Fruit fly (Drosophila melanogaster) whole organism, pupa: Measurements from ENCODE around the gene CG42505.
A peak's percentile ranks its signal among the peaks of the same experiment; 100 is the strongest.

ENCODE experiments used
- CG10348 ChIP-seq: fragments of 200-800 bp; sonication (Bioruptor generic); IDR thresholded peaks from 2 replicates; pipeline ENCODE4 v1.3.6; 2022; ENCODE audit warnings: missing biosample characterization, missing genetic modification characterization
- CG12605 ChIP-seq: fragments of 200-800 bp; sonication (Bioruptor generic); IDR thresholded peaks from 2 replicates; pipeline ENCODE4 v1.3.6; 2022; ENCODE audit warnings: missing biosample characterization, missing genetic modification characterization
- CG13204 ChIP-seq: fragments of 200-800 bp; sonication (Bioruptor generic); optimal IDR thresholded peaks from 2 replicates; lab custom pipeline; 2018; ENCODE audit warnings: missing biosample characterization, mild to moderate bottlenecking, missing genetic modification characterization, moderate library complexity
- CG14655 ChIP-seq: fragments of 200-800 bp; sonication (Bioruptor generic); optimal IDR thresholded peaks from 3 replicates; lab custom pipeline; 2017; ENCODE audit warnings: mild to moderate bottlenecking, missing biosample characterization, missing genetic modification reagents, missing genetic modification characterization
- CG15710 ChIP-seq: fragments of 200-800 bp; sonication (Bioruptor generic); optimal IDR thresholded peaks from 2 replicates; lab custom pipeline; 2018; ENCODE audit warnings: missing biosample characterization, mild to moderate bottlenecking, missing genetic modification characterization, moderate library complexity
- CG17806 ChIP-seq: fragments of 200-800 bp; sonication (Bioruptor generic); optimal IDR thresholded peaks from 2 replicates; lab custom pipeline; 2018; ENCODE audit warnings: missing biosample characterization, mild to moderate bottlenecking, missing genetic modification characterization, moderate library complexity
- CG32121 ChIP-seq: fragments of 200-800 bp; sonication (Bioruptor generic); IDR thresholded peaks from 2 replicates; pipeline ENCODE4 v1.3.6; 2022; ENCODE audit warnings: missing biosample characterization, missing genetic modification characterization
- CG34367 ChIP-seq: fragments of 200-800 bp; sonication (Bioruptor generic); optimal IDR thresholded peaks from 2 replicates; lab custom pipeline; 2018; ENCODE audit warnings: missing biosample characterization, mild to moderate bottlenecking, missing genetic modification characterization
- CG4496 ChIP-seq: fragments of 200-800 bp; sonication (Bioruptor generic); IDR thresholded peaks from 3 replicates; pipeline ENCODE4 v1.3.6; 2022; ENCODE audit warnings: missing biosample characterization, missing genetic modification characterization
- CG8159 ChIP-seq: fragments of 200-800 bp; sonication (Bioruptor generic); optimal IDR thresholded peaks from 3 replicates; lab custom pipeline; 2018; ENCODE audit warnings: missing biosample characterization, mild to moderate bottlenecking, missing genetic modification characterization, moderate library complexity
- CG8301 ChIP-seq: fragments of 200-800 bp; sonication (Bioruptor generic); optimal IDR thresholded peaks from 2 replicates; lab custom pipeline; 2018; ENCODE audit warnings: missing biosample characterization, mild to moderate bottlenecking, missing genetic modification characterization
- CG9948 ChIP-seq: fragments of 200-800 bp; sonication (Bioruptor generic); optimal IDR thresholded peaks from 2 replicates; lab custom pipeline; 2018; ENCODE audit warnings: missing biosample characterization, mild to moderate bottlenecking, missing genetic modification characterization, moderate library complexity
- D1 ChIP-seq: fragments of 200-800 bp; sonication (Bioruptor generic); optimal IDR thresholded peaks from 2 replicates; lab custom pipeline; 2018; ENCODE audit warnings: missing biosample characterization, mild to moderate bottlenecking, missing genetic modification characterization, moderate library complexity
- EcR ChIP-seq: fragments of 200-800 bp; sonication (Bioruptor generic); optimal IDR thresholded peaks from 3 replicates; lab custom pipeline; 2019; ENCODE audit warnings: missing biosample characterization, missing genetic modification characterization, mild to moderate bottlenecking, moderate library complexity, missing genetic modification reagents
- Ets98B ChIP-seq: fragments of 200-800 bp; sonication (Bioruptor generic); IDR thresholded peaks from 2 replicates; pipeline ENCODE4 v1.3.6; 2022; ENCODE audit warnings: missing biosample characterization, missing genetic modification characterization
- Pif1A ChIP-seq: fragments of 200-800 bp; sonication (Bioruptor generic); optimal IDR thresholded peaks from 3 replicates; lab custom pipeline; 2016; ENCODE audit warnings: missing biosample characterization, missing genetic modification characterization
- Pif1B ChIP-seq: fragments of 200-800 bp; sonication (Bioruptor generic); optimal IDR thresholded peaks from 3 replicates; lab custom pipeline; 2016; ENCODE audit warnings: missing biosample characterization, missing genetic modification characterization
- Snoo ChIP-seq: fragments of 200-800 bp; sonication (Bioruptor generic); optimal IDR thresholded peaks from 3 replicates; lab custom pipeline; 2017; ENCODE audit warnings: missing biosample characterization, mild to moderate bottlenecking, missing genetic modification characterization, inconsistent platforms
- fd96Ca ChIP-seq: fragments of 200-800 bp; sonication (Bioruptor generic); IDR thresholded peaks from 3 replicates; pipeline ENCODE4 v1.3.6; 2022; ENCODE audit warnings: missing biosample characterization, missing genetic modification characterization
- gl ChIP-seq: fragments of 200-800 bp; sonication (Bioruptor generic); optimal IDR thresholded peaks from 2 replicates; lab custom pipeline; 2018; ENCODE audit warnings: missing biosample characterization, mild to moderate bottlenecking, missing genetic modification characterization
- rn ChIP-seq: fragments of 200-800 bp; sonication (Bioruptor generic); IDR thresholded peaks from 2 replicates; pipeline ENCODE4 v1.3.6; 2022; ENCODE audit warnings: missing biosample characterization, missing genetic modification characterization

Gene CG42505

DNA sequence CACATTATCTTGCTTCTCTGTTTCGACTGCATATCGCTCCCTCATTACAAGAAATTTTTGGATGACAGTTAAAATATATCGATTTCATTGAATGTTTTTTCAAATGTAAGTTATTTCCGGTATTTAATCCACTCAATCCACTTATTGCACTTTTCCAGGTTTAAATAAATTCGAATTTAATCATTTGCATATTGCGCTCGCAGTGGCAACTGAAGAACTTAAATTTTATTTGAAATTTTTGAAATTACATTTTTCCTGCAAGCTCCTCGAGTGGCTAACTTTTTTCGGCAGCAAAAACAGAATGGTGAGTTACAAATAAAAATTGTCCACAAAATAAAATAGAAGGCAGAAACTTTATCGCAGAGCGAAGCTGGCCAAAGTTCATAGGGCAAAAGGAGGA lies at the start of gene CG42505, which contains the start of the genes CG31358 and CG42504:
Gene CG42505 (minus strand): TSS at position 101 of the 400 bp plus-strand sequence.
Gene CG31358 (minus strand): TSS at position 101 of the 400 bp plus-strand sequence.
Gene CG42504 (minus strand): TSS at position 101 of the 400 bp plus-strand sequence.
- TF ChIP-seq CG14655 (GFP tag; lab: Kevin White, UChicago) = no peak
- no peak for TF ChIP-seq CG15710 (tag; lab: Kevin White, UChicago)
- TF ChIP-seq CG10348 (GFP tag; lab: Robert Waterston, UW) = no peak
- no peak for TF ChIP-seq rn (GFP tag; lab: Robert Waterston, UW)
- no peak for TF ChIP-seq Snoo
- no peak for TF ChIP-seq D1 (tag; lab: Kevin White, UChicago)
- TF ChIP-seq CG17806 (tag; lab: Kevin White, UChicago) = no peak
- TF ChIP-seq CG8159 = no peak
- no peak for TF ChIP-seq CG8301
- TF ChIP-seq fd96Ca (GFP tag; lab: Robert Waterston, UW) = no peak
- TF ChIP-seq Pif1A (GFP tag; lab: Kevin White, UChicago) = no peak
- TF ChIP-seq EcR (GFP tag; lab: Kevin White, UChicago) = no peak

DNA sequence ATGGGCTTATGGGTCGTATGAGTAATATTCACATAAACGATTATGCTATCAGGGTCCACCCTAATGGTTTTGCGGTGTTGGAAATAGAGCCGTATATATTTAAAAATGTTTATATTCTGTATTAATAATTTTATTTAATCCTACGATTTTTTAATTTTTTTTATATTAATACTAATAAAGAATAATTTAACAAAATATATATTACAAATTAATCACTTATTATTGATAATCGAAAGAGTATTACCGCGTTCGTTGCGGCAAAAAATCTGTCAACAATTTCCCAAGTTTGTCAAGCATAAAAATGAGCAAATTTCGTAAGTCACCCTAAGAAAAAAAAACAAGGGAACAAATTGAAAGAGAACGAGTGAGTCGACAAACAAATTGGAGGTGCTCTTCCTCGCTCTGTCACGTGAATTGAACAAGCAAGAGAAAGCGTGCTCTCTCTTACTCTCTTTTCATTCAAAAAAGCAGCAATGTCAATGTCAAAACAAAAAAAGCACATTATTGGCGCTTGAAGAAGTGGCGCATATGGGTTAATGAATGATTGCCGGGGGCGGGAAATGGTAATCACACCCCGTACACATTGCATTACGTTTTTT lies 48.9 kb upstream of the CG42505 start:
- TF ChIP-seq Snoo = no peak
- TF ChIP-seq CG8159 = peak; percentile 46

DNA sequence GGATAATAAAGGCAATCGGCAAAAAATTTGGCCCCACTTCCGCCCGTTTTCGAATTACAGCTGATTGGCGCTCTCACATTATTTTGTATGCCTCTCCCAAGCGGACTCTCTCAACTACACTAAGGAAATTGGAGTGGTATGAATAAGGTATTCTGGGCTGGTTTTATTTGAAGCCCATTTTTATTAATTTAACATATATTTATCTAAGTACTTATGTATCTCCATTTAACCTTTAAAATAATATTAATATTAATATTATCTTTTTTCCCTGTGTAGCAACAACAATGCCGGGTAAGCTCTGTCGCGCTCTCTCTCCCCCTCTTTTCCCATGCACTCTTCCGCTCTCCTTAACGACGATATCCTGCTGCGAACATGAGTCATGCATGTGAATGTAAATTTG lies 47.4 kb upstream of the CG42505 start:
- 0 out of 2 replicates have a peak, but pooled peaks have one; percentile 11 for TF ChIP-seq rn (GFP tag; lab: Robert Waterston, UW)
- no peak for TF ChIP-seq EcR (GFP tag; lab: Kevin White, UChicago)
- no peak for TF ChIP-seq CG8301
- TF ChIP-seq Ets98B (GFP tag; lab: Robert Waterston, UW) = peak; percentile 69; the same call in 1 of the 2 replicates
- peak; percentile 45; the same call in 1 of the 2 replicates for TF ChIP-seq CG12605 (GFP tag; lab: Robert Waterston, UW)
- peak; percentile 44 for TF ChIP-seq Pif1A (GFP tag; lab: Kevin White, UChicago)
- TF ChIP-seq CG17806 (tag; lab: Kevin White, UChicago) = no peak
- no peak for TF ChIP-seq Snoo
- no peak for TF ChIP-seq D1 (tag; lab: Kevin White, UChicago)
- peak; percentile 58 for TF ChIP-seq CG34367 (tag; lab: Kevin White, UChicago)
- TF ChIP-seq CG13204 (GFP tag; lab: Kevin White, UChicago) = no peak
- TF ChIP-seq fd96Ca (GFP tag; lab: Robert Waterston, UW) = peak; percentile 61; the same call in 2 of the 3 replicates
- peak; percentile 74 for TF ChIP-seq CG32121
- peak; percentile 70 for TF ChIP-seq CG14655 (GFP tag; lab: Kevin White, UChicago)
- peak; percentile 41 for TF ChIP-seq Pif1B (GFP tag; lab: Kevin White, UChicago)
- TF ChIP-seq CG15710 (tag; lab: Kevin White, UChicago) = peak; percentile 85
- TF ChIP-seq CG4496 (GFP tag; lab: Robert Waterston, UW) = peak; percentile 79
- peak; percentile 76 for TF ChIP-seq CG9948 (tag; lab: Kevin White, UChicago)
- no peak for TF ChIP-seq gl (tag; lab: Kevin White, UChicago)
- peak; percentile 87 for TF ChIP-seq CG8159
- no peak for TF ChIP-seq CG10348 (GFP tag; lab: Robert Waterston, UW)

DNA sequence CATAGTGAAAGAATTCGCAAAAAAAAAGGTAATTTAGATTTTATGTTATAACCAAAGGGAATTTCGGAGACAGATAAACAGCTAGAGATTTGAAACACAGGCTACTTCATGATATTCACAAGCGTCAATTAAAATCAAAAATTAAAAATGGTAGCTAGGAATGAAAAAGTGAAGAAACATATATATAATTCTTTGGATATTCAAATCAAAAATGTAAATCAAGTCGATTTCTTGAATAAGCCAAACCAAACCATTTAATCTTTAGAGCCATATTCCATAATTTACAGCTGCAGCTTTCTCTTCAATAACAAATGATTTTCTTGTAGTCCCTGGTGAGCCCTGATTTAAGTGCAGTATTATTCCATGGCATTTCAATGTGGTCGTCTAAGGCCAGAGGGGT lies 31.3 kb upstream of the CG42505 start, which contains the start of gene CG14740:
Gene CG14740 (minus strand): TSS at position 101 of the 400 bp plus-strand sequence.
- TF ChIP-seq EcR (GFP tag; lab: Kevin White, UChicago) (no peak), rn (GFP tag; lab: Robert Waterston, UW) (no peak), Snoo (no peak), CG13204 (GFP tag; lab: Kevin White, UChicago) (no peak), CG9948 (tag; lab: Kevin White, UChicago) (no peak), CG15710 (tag; lab: Kevin White, UChicago) (no peak), CG10348 (GFP tag; lab: Robert Waterston, UW) (no peak), CG12605 (GFP tag; lab: Robert Waterston, UW) (no peak), CG8159 (no peak), CG14655 (GFP tag; lab: Kevin White, UChicago) (no peak), Ets98B (GFP tag; lab: Robert Waterston, UW) (no peak), CG32121 (no peak), CG17806 (tag; lab: Kevin White, UChicago) (no peak), fd96Ca (GFP tag; lab: Robert Waterston, UW) (no peak), D1 (tag; lab: Kevin White, UChicago) (no peak), CG4496 (GFP tag; lab: Robert Waterston, UW) (no peak), Pif1B (GFP tag; lab: Kevin White, UChicago) (no peak), CG34367 (tag; lab: Kevin White, UChicago) (no peak), CG8301 (no peak), Pif1A (GFP tag; lab: Kevin White, UChicago) (no peak)

DNA sequence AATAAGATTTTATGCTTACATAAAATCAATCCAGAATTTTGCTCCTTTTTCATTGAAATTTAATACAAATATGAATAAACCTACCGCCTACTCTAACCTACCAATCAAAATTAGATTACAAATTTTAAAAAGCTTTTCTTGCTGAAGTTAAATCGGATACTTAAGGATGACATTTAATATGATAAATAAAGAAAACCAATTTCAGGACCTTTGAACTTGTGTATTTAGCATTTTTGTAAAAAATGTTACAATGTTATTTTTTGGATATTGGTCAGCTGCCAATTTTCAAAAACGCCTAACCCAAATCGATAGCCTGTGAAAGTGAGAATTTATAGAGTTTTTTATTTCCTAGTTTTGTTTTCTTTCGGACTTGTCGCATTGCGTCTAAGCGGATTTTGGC lies 17.6 kb upstream of the CG42505 start, which contains the start of gene CG14739:
Gene CG14739 (minus strand): TSS at position 101 of the 400 bp plus-strand sequence.
- TF ChIP-seq gl (tag; lab: Kevin White, UChicago) (no peak), Ets98B (GFP tag; lab: Robert Waterston, UW) (no peak), CG13204 (GFP tag; lab: Kevin White, UChicago) (no peak), CG15710 (tag; lab: Kevin White, UChicago) (no peak), CG8159 (no peak), CG32121 (no peak), CG9948 (tag; lab: Kevin White, UChicago) (no peak), CG17806 (tag; lab: Kevin White, UChicago) (no peak), CG4496 (GFP tag; lab: Robert Waterston, UW) (no peak)
